Fruit fly (Drosophila melanogaster) whole organism, prepupa: ENCODE measurements around the gene Arl5.

Source experiments
- CG10631 ChIP-seq: fragments of 200-800 bp; sonication (Bioruptor generic); optimal IDR thresholded peaks from 2 replicates; lab custom pipeline; 2016; ENCODE audit warnings: missing biosample characterization, missing genetic modification characterization
- CG10669 ChIP-seq: fragments of 200-800 bp; sonication (Bioruptor generic); optimal IDR thresholded peaks from 3 replicates; lab custom pipeline; 2018; ENCODE audit warnings: missing biosample characterization, mild to moderate bottlenecking, missing genetic modification characterization, moderate library complexity
- CG11902 ChIP-seq: fragments of 200-800 bp; sonication (Bioruptor generic); optimal IDR thresholded peaks from 3 replicates; lab custom pipeline; 2016; ENCODE audit warnings: missing biosample characterization, missing genetic modification characterization
- CG15336 ChIP-seq: fragments of 200-800 bp; sonication (Bioruptor generic); IDR thresholded peaks from 2 replicates; pipeline ENCODE4 v1.3.6; 2022; ENCODE audit warnings: missing biosample characterization, missing genetic modification characterization
- CG1621 ChIP-seq: fragments of 200-800 bp; sonication (Bioruptor generic); optimal IDR thresholded peaks from 3 replicates; lab custom pipeline; 2018; ENCODE audit warnings: missing biosample characterization, mild to moderate bottlenecking, missing genetic modification characterization
- CG16779 ChIP-seq: fragments of 200-800 bp; sonication (Bioruptor generic); optimal IDR thresholded peaks from 3 replicates; lab custom pipeline; 2017; ENCODE audit warnings: missing biosample characterization, mild to moderate bottlenecking, missing genetic modification characterization
- CG31627 ChIP-seq: fragments of 200-800 bp; sonication (Bioruptor generic); optimal IDR thresholded peaks from 3 replicates; lab custom pipeline; 2016; ENCODE audit warnings: missing biosample characterization, missing genetic modification characterization
- CG34406 ChIP-seq: fragments of 200-800 bp; sonication (Bioruptor generic); optimal IDR thresholded peaks from 3 replicates; lab custom pipeline; 2016; ENCODE audit warnings: missing biosample characterization, missing genetic modification characterization
- CG3919 ChIP-seq: fragments of 200-800 bp; sonication (Bioruptor generic); optimal IDR thresholded peaks from 3 replicates; lab custom pipeline; 2016; ENCODE audit warnings: missing biosample characterization, missing genetic modification characterization
- CG4318 ChIP-seq: fragments of 200-800 bp; sonication (Bioruptor generic); optimal IDR thresholded peaks from 3 replicates; lab custom pipeline; 2017; ENCODE audit warnings: missing biosample characterization, mild to moderate bottlenecking, missing genetic modification characterization
- CG6163 ChIP-seq: fragments of 200-800 bp; sonication (Bioruptor generic); IDR thresholded peaks from 3 replicates; pipeline ENCODE4 v1.3.6; 2022; ENCODE audit warnings: missing biosample characterization, missing genetic modification characterization
- CG6792 ChIP-seq: fragments of 200-800 bp; sonication (Bioruptor generic); optimal IDR thresholded peaks from 3 replicates; lab custom pipeline; 2016; ENCODE audit warnings: missing biosample characterization, missing genetic modification characterization
- CG6854 ChIP-seq: fragments of 200-800 bp; sonication (Bioruptor generic); optimal IDR thresholded peaks from 2 replicates; lab custom pipeline; 2017; ENCODE audit warnings: missing biosample characterization, mild to moderate bottlenecking, missing genetic modification characterization
- CG7368 ChIP-seq: fragments of 200-800 bp; sonication (Bioruptor generic); optimal IDR thresholded peaks from 3 replicates; lab custom pipeline; 2016; ENCODE audit warnings: missing biosample characterization, missing genetic modification characterization
- CG8119 ChIP-seq: fragments of 200-800 bp; sonication (Bioruptor generic); IDR thresholded peaks from 3 replicates; pipeline ENCODE4 v1.3.6; 2022; ENCODE audit warnings: missing biosample characterization, missing genetic modification characterization
- CG9139 ChIP-seq: fragments of 200-800 bp; sonication (Bioruptor generic); optimal IDR thresholded peaks from 3 replicates; lab custom pipeline; 2017; ENCODE audit warnings: missing biosample characterization, mild to moderate bottlenecking, missing genetic modification characterization
- Eip75B ChIP-seq: fragments of 200-800 bp; sonication (Bioruptor generic); optimal IDR thresholded peaks from 3 replicates; lab custom pipeline; 2016; ENCODE audit warnings: missing biosample characterization, missing genetic modification characterization
- Eip78C ChIP-seq: fragments of 200-800 bp; sonication (Bioruptor generic); peaks from one replicate; lab custom pipeline; 2016; ENCODE audit warnings: missing biosample characterization, missing genetic modification characterization
- Ets21C ChIP-seq: fragments of 200-800 bp; sonication (Bioruptor generic); optimal IDR thresholded peaks from 3 replicates; lab custom pipeline; 2016; ENCODE audit warnings: missing biosample characterization, missing genetic modification characterization
- Ets96B ChIP-seq: fragments of 200-800 bp; optimal IDR thresholded peaks from 2 replicates; lab custom pipeline; 2019; ENCODE audit warnings: missing biosample characterization, mild to moderate bottlenecking, missing genetic modification characterization, moderate library complexity
- Gug ChIP-seq: fragments of 200-800 bp; sonication (Bioruptor generic); IDR thresholded peaks from 2 replicates; pipeline ENCODE4 v1.3.6; 2022; ENCODE audit warnings: missing biosample characterization, missing genetic modification characterization
- OdsH ChIP-seq: fragments of 200-800 bp; sonication (Bioruptor generic); optimal IDR thresholded peaks from 3 replicates; lab custom pipeline; 2016; ENCODE audit warnings: missing biosample characterization, missing genetic modification characterization
- Smox ChIP-seq: fragments of 200-800 bp; sonication (Bioruptor generic); optimal IDR thresholded peaks from 3 replicates; lab custom pipeline; 2016; ENCODE audit warnings: missing biosample characterization, missing genetic modification characterization
- Sox102F ChIP-seq: fragments of 200-800 bp; sonication (Bioruptor generic); optimal IDR thresholded peaks from 2 replicates; lab custom pipeline; 2016; ENCODE audit warnings: missing biosample characterization, mild to moderate bottlenecking, missing genetic modification characterization
- Sox14 ChIP-seq: fragments of 200-800 bp; sonication (Bioruptor generic); optimal IDR thresholded peaks from 3 replicates; lab custom pipeline; 2016; ENCODE audit warnings: missing biosample characterization, missing genetic modification characterization
- Sox15 ChIP-seq: fragments of 200-800 bp; sonication (Bioruptor generic); optimal IDR thresholded peaks from 3 replicates; lab custom pipeline; 2016; ENCODE audit warnings: missing biosample characterization, missing genetic modification characterization
- acj6 ChIP-seq: fragments of 200-800 bp; sonication (Bioruptor generic); optimal IDR thresholded peaks from 3 replicates; lab custom pipeline; 2016; ENCODE audit warnings: missing biosample characterization, missing genetic modification characterization
- dac ChIP-seq: fragments of 200-800 bp; sonication (Bioruptor generic); optimal IDR thresholded peaks from 2 replicates; lab custom pipeline; 2017; ENCODE audit warnings: missing biosample characterization, mild to moderate bottlenecking, missing genetic modification characterization
- eg ChIP-seq: fragments of 200-800 bp; sonication (Bioruptor generic); IDR thresholded peaks from 3 replicates; pipeline ENCODE4 v1.3.6; 2022; ENCODE audit warnings: missing biosample characterization, missing genetic modification characterization
- esn ChIP-seq: fragments of 200-800 bp; sonication (Bioruptor generic); optimal IDR thresholded peaks from 2 replicates; lab custom pipeline; 2016; ENCODE audit warnings: missing biosample characterization, mild to moderate bottlenecking, missing genetic modification characterization, moderate library complexity
- fd59A ChIP-seq: fragments of 200-800 bp; sonication (Bioruptor generic); optimal IDR thresholded peaks from 2 replicates; lab custom pipeline; 2017; ENCODE audit warnings: missing biosample characterization, mild to moderate bottlenecking, missing genetic modification characterization, missing genetic modification reagents
- fd85E ChIP-seq: fragments of 200-800 bp; sonication (Bioruptor generic); optimal IDR thresholded peaks from 3 replicates; lab custom pipeline; 2016; ENCODE audit warnings: missing biosample characterization, missing genetic modification characterization
- fkh ChIP-seq: fragments of 200-800 bp; sonication (Bioruptor generic); optimal IDR thresholded peaks from 3 replicates; lab custom pipeline; 2017; ENCODE audit warnings: missing biosample characterization, mild to moderate bottlenecking, missing genetic modification characterization, moderate library complexity
- net ChIP-seq: fragments of 200-800 bp; sonication (Bioruptor generic); optimal IDR thresholded peaks from 3 replicates; lab custom pipeline; 2016; ENCODE audit warnings: missing biosample characterization, missing genetic modification characterization
- pdm3 ChIP-seq: fragments of 200-800 bp; sonication (Bioruptor generic); optimal IDR thresholded peaks from 3 replicates; lab custom pipeline; 2016; ENCODE audit warnings: missing biosample characterization, missing genetic modification characterization
- salr ChIP-seq, 2 experiments: fragments of 200-800 bp; sonication (Bioruptor generic); optimal IDR thresholded peaks; 3 replicates each; lab custom pipeline; 2016 to 2018; ENCODE audit warnings: missing biosample characterization in 2 of 2, missing genetic modification characterization in 2 of 2, mild to moderate bottlenecking in 1 of 2
- spab ChIP-seq: fragments of 200-800 bp; sonication (Bioruptor generic); optimal IDR thresholded peaks from 2 replicates; lab custom pipeline; 2017; ENCODE audit warnings: missing biosample characterization, mild to moderate bottlenecking, missing genetic modification characterization, missing genetic modification reagents
- ss ChIP-seq, 2 experiments: fragments of 200-800 bp; sonication (Bioruptor generic); optimal IDR thresholded peaks; 2 replicates in 1 of 2; 3 replicates in 1 of 2; lab custom pipeline; 2017 to 2018; ENCODE audit warnings: mild to moderate bottlenecking in 2 of 2, missing biosample characterization in 2 of 2, missing genetic modification characterization in 2 of 2, moderate library complexity in 1 of 2
- svp ChIP-seq: fragments of 200-800 bp; sonication (Bioruptor generic); peaks from one replicate; lab custom pipeline; 2016; ENCODE audit warnings: missing biosample characterization, missing genetic modification characterization
- topi ChIP-seq: fragments of 200-800 bp; sonication (Bioruptor generic); optimal IDR thresholded peaks from 3 replicates; lab custom pipeline; 2016; ENCODE audit warnings: missing biosample characterization, missing genetic modification characterization
- vri ChIP-seq: fragments of 200-800 bp; sonication (Bioruptor generic); optimal IDR thresholded peaks from 3 replicates; lab custom pipeline; 2016; ENCODE audit warnings: missing biosample characterization, mild to moderate bottlenecking, missing genetic modification characterization

Arl5 gene

DNA sequence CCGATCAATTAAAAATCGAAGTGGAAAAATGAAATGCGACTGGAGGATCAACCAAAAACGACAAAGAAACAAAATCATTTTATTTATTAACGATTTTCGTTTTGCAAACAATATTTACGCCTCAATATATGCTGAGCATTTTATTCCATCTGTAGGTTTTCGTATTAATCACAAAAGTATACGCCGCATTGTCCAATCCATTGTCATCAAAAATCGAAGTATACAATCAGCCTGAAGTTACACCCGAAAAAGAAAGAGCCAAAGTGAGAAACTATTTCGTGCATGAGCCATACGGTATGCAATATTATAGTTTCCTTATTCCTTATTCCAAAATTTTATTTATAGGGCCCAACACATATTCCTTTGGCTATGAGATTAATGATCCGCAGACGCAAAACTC, 29.4 kb upstream of the Arl5 start:
- no peak for TF ChIP-seq CG10631 (GFP tag; lab: Kevin White, UChicago)
- no peak for TF ChIP-seq CG3919 (GFP tag; lab: Kevin White, UChicago)
- peak; percentile 12 for TF ChIP-seq Eip78C (GFP tag; lab: Kevin White, UChicago)
- no peak for TF ChIP-seq esn
- no peak for TF ChIP-seq CG6854 (GFP tag; lab: Kevin White, UChicago)
- no peak for TF ChIP-seq vri (GFP tag; lab: Kevin White, UChicago)
- TF ChIP-seq, all 60 proteins: peak for 1

DNA sequence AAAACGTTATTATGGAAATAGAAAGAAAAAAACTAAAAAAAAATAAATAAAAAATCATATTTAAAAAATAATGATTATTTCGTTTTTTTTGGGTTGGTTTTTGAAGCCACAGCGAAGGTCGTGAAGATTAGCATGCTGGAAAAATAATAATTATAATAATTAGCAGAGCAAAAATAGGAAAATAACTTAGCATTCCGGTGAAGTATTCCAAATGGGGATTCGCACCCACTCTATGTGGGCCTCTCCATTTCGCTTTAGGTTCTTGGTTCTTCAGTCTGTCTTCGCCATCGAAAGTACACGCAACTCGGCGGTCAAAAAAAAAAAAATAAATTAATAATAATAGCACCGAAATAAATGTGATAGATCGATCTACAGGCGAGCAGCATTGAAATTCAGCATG, 28.6 kb upstream of the Arl5 start, which contains the start of gene CG34462:
TSS of gene CG34462 (plus strand) at position 301 of the 400 bp plus-strand sequence.
- TF ChIP-seq eg (GFP tag; lab: Robert Waterston, UW) = no peak
- no peak for TF ChIP-seq CG1621 (tag; lab: Kevin White, UChicago)
- no peak for TF ChIP-seq esn
- TF ChIP-seq CG8119 (GFP tag; lab: Robert Waterston, UW) = no peak
- no peak for TF ChIP-seq spab (GFP tag; lab: Kevin White, UChicago)
- no peak for TF ChIP-seq CG15336

DNA sequence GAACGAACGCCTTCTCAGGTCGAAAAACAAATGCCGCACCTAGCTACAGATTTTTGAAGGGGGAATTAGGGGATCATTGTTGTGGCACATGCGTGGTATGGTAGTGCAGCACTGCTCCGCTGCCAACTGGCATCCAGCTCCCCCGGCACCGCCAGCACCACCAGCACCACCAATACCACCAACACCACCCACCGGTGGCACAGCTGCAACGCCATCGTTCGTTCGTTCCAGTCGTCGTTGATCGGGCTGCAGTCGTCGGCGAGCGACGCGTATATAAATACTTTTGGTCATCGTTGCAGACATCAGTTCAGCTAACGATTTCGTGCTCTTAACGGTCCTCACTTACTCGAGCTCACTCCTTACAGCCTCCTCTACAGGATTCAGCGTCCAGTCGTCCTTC, 25.9 kb upstream of the Arl5 start, which contains the start of gene CG34461:
TSS of gene CG34461 (plus strand) at position 301 of the 400 bp plus-strand sequence.
- TF ChIP-seq CG34406 (GFP tag; lab: Kevin White, UChicago) (no peak), svp (GFP tag; lab: Kevin White, UChicago) (no peak), pdm3 (no peak), CG4318 (GFP tag; lab: Kevin White, UChicago) (no peak), CG11902 (no peak), salr (GFP tag; optimal IDR thresholded peaks at IDR 0.05; lab: Kevin White, UChicago) (no peak), acj6 (no peak), dac (GFP tag; lab: Kevin White, UChicago) (no peak), CG6854 (GFP tag; lab: Kevin White, UChicago) (no peak), CG16779 (tag; lab: Kevin White, UChicago) (no peak)

DNA sequence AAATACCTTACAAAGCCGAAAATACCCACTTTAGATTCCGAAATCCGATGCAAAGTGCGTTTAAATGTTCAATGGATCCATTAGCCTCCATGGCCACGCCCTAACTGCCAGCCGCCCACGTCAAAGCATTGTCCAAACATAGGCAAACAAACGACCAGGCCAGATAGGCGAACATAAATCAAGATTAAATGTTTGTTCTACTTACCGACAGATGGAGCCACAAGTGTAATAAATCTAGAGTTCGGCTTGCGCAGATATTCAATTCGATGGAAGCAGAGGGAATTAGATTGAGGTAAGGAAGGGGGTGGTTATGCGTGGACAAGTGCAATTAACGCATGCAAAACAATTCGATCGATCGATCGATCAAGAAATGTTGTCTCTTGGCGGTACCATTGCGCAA, 24.2 kb upstream of the Arl5 start:
- TF ChIP-seq CG7368 (GFP tag; lab: Kevin White, UChicago) (no peak), svp (GFP tag; lab: Kevin White, UChicago) (peak; percentile 2)
- TF ChIP-seq, all 60 proteins: peak for 1

DNA sequence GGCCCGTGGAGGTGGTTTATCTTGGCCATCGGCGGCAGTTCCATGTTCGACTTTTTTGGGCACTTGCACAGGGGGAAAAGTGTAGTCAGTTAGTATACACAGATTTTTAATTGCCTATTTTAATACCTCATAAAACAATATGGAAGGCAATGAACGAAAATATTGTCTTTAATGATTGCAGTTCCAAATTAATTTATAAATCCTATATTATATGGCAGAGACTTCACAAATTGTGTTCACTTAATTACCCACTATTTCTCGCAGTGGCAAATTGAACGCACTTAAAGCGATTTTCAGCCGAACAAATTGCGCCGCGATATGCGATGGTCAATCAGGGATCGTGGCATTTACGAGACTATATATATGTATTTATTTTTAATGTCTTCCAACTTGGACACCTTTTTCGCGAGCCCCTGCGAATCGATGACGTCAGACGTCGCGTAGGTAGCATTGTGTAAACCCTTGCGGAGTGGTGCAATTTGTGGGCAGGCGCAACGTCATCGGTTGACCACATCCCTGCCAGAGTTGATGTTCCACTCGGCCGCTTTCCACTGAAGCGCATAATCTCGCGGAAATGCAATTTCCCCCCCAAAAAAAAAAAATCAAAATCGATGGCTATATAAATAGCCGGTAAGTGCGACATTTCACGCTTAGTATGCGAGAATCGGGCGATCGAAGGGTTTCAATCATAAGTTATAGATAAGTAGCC, 20.6 kb upstream of the Arl5 start, which contains the start of gene CG13670:
TSS of gene CG13670 (plus strand) at position 659 of the 709 bp plus-strand sequence.
- peak; percentile 56; the same call in 1 of the 3 replicates for TF ChIP-seq CG8119 (GFP tag; lab: Robert Waterston, UW)
- TF ChIP-seq CG6792 (GFP tag; lab: Kevin White, UChicago) = peak; percentile 14
- no peak for TF ChIP-seq CG16779 (tag; lab: Kevin White, UChicago)
- TF ChIP-seq eg (GFP tag; lab: Robert Waterston, UW) = peak; percentile 64
- no peak for TF ChIP-seq fd59A
- no peak for TF ChIP-seq ss (GFP tag; optimal IDR thresholded peaks at IDR 0.05; lab: Kevin White, UChicago)
- peak; percentile 40 for TF ChIP-seq CG3919 (GFP tag; lab: Kevin White, UChicago)
- peak; percentile 32 for TF ChIP-seq OdsH (GFP tag; lab: Kevin White, UChicago)
- TF ChIP-seq fd85E (GFP tag; lab: Kevin White, UChicago) = no peak
- TF ChIP-seq CG7368 (GFP tag; lab: Kevin White, UChicago) = peak; percentile 34
- no peak for TF ChIP-seq CG6854 (GFP tag; lab: Kevin White, UChicago)
- no peak for TF ChIP-seq Sox15
- peak; percentile 18 for TF ChIP-seq pdm3
- TF ChIP-seq Ets96B (tag; lab: Kevin White, UChicago) = no peak
- TF ChIP-seq spab (GFP tag; lab: Kevin White, UChicago) = no peak
- TF ChIP-seq Smox (GFP tag; lab: Kevin White, UChicago) = no peak
- no peak for TF ChIP-seq Sox102F (GFP tag; lab: Kevin White, UChicago)
- TF ChIP-seq Gug (GFP tag; lab: Robert Waterston, UW) = no peak
- no peak for TF ChIP-seq Eip75B (GFP tag; lab: Kevin White, UChicago)
- no peak for TF ChIP-seq CG10669 (GFP tag; lab: Kevin White, UChicago)
- TF ChIP-seq vri (GFP tag; lab: Kevin White, UChicago) = no peak
- no peak for TF ChIP-seq fkh (GFP tag; lab: Kevin White, UChicago)
- TF ChIP-seq CG31627 (GFP tag; lab: Kevin White, UChicago) = no peak
- no peak for TF ChIP-seq Ets21C
- TF ChIP-seq CG10631 (GFP tag; lab: Kevin White, UChicago) = no peak
- no peak for TF ChIP-seq Sox14 (GFP tag; lab: Kevin White, UChicago)
- TF ChIP-seq topi (GFP tag; lab: Kevin White, UChicago) = no peak
- no peak for TF ChIP-seq CG9139 (GFP tag; lab: Kevin White, UChicago)
- peak; percentile 36 for TF ChIP-seq net (GFP tag; lab: Kevin White, UChicago)
- TF ChIP-seq CG6163 (GFP tag; lab: Robert Waterston, UW) = peak; percentile 62; the same call in 2 of the 3 replicates
